Fruit fly (Drosophila melanogaster): ENCODE data around the gene CG42831.

CG42831 gene

DNA sequence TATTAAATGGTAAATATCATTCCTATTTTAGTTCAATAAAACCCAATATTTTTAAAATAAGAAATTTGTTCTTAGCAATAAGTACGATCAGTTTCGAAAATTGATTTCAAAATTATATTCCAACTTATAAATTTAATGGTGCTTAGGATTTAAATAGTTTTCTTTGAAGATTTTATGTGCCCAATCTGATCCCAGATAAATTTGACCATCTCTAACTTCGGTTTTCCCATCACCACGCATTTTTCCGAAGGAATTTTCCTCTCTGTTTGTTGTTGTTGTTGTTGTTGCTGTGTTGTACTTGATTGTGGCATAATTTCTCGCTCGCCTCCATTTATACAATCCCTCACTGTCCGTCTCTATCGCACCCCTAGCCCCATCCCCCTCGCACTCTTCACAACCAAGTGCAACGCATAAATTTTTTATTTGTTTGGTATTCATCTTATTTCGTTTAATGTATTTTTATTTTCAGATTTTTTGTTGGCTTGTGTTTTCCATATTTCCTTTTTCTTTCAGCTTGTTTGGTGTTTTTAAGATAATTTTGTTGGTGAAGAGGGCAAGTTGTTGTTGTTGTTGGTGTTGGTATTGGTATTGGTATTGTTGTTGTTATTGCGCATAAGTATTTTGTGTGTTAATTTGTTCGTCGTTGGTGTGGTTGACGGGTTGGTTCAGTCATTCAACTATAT is 35.1 kb downstream of the CG42831 start (continued):
- TF ChIP-seq CoRest (tag; optimal IDR thresholded peaks at IDR 0.05) (peak; percentile 26), CG14050 (GFP tag; IDR thresholded peaks at IDR 0.05) (no peak; the same call in 2 of the 3 replicates), Dll (GFP tag; IDR thresholded peaks at IDR 0.05; ENCODE audit: partially characterized antibody) (no peak), luna (GFP tag; optimal IDR thresholded peaks at IDR 0.05) (no peak), scrt (GFP tag; optimal IDR thresholded peaks at IDR 0.05) (no peak), CG8359 (GFP tag; optimal IDR thresholded peaks at IDR 0.05; ENCODE audit: borderline replicate concordance) (no peak), inv (GFP tag; IDR thresholded peaks at IDR 0.05; ENCODE audit: partially characterized antibody) (no peak), ab (GFP tag; optimal IDR thresholded peaks at IDR 0.05) (no peak), HLHmδ (GFP tag; optimal IDR thresholded peaks at IDR 0.05) (no peak), eve (GFP tag; optimal IDR thresholded peaks at IDR 0.05) (no peak), Hr39 (optimal IDR thresholded peaks at IDR 0.05) (no peak), cas (GFP tag; IDR thresholded peaks at IDR 0.05) (no peak), CG9727 (GFP tag; optimal IDR thresholded peaks at IDR 0.05) (peak; percentile 64), jumu (GFP tag; optimal IDR thresholded peaks at IDR 0.05) (no peak), CG17612 (GFP tag; IDR thresholded peaks at IDR 0.05) (no peak), cg (GFP tag; optimal IDR thresholded peaks at IDR 0.05) (peak; percentile 70), pan (optimal IDR thresholded peaks at IDR 0.05) (no peak), pan (GFP tag; optimal IDR thresholded peaks at IDR 0.05 in 1 of 2, IDR thresholded peaks at IDR 0.05 in 1 of 2) (no peak), CG2678 (tag; optimal IDR thresholded peaks at IDR 0.05) (peak; percentile 32), CG34224 (GFP tag; IDR thresholded peaks at IDR 0.05; ENCODE audit: partially characterized antibody) (no peak), nmo (GFP tag; optimal IDR thresholded peaks at IDR 0.05) (peak; percentile 17), nerfin-1 (tag; optimal IDR thresholded peaks at IDR 0.05) (peak; percentile 63), wek (GFP tag; optimal IDR thresholded peaks at IDR 0.05) (no peak), mirr (GFP tag; optimal IDR thresholded peaks at IDR 0.05) (no peak), CG43689 (GFP tag; IDR thresholded peaks at IDR 0.05) (no peak), nerfin-2 (GFP tag; IDR thresholded peaks at IDR 0.05; ENCODE audit: partially characterized antibody) (no peak), HmgZ (tag; optimal IDR thresholded peaks at IDR 0.05) (no peak), Chrac-16 (GFP tag; optimal IDR thresholded peaks at IDR 0.05) (no peak), CG10267 (tag; optimal IDR thresholded peaks at IDR 0.05) (peak; percentile 38), chif (GFP tag; optimal IDR thresholded peaks at IDR 0.05) (peak in 1 of 2 experiments; percentile 39), fd96Cb (tag; optimal IDR thresholded peaks at IDR 0.05) (no peak), CG6791 (GFP tag; IDR thresholded peaks at IDR 0.05; ENCODE audit: partially characterized antibody) (no peak), Lim3 (GFP tag; IDR thresholded peaks at IDR 0.05) (no peak), cwo (GFP tag; optimal IDR thresholded peaks at IDR 0.05) (no peak), NK7.1 (GFP tag; optimal IDR thresholded peaks at IDR 0.05) (no peak), CG17186 (GFP tag; optimal IDR thresholded peaks at IDR 0.05) (no peak), kni (GFP tag; optimal IDR thresholded peaks at IDR 0.05) (peak; percentile 78), slou (GFP tag; optimal IDR thresholded peaks at IDR 0.05) (no peak), CG9437 (GFP tag; optimal IDR thresholded peaks at IDR 0.05) (peak; percentile 0), Blimp-1 (GFP tag; optimal IDR thresholded peaks at IDR 0.05) (no peak), MBD-R2 (GFP tag; IDR thresholded peaks at IDR 0.05) (no peak), CG1024 (GFP tag; IDR thresholded peaks at IDR 0.05) (no peak), H15 (GFP tag; IDR thresholded peaks at IDR 0.05) (no peak), CG17328 (GFP tag; IDR thresholded peaks at IDR 0.05) (peak; percentile 55; the same call in 1 of the 2 replicates), ATbp (GFP tag; optimal IDR thresholded peaks at IDR 0.05) (no peak), crol (GFP tag; IDR thresholded peaks at IDR 0.05) (peak; percentile 61), pfk (GFP tag; optimal IDR thresholded peaks at IDR 0.05) (no peak), CG6854 (GFP tag; optimal IDR thresholded peaks at IDR 0.05) (no peak), bab2 (GFP tag; optimal IDR thresholded peaks at IDR 0.05) (no peak), CG10462 (GFP tag; optimal IDR thresholded peaks at IDR 0.05) (no peak)

Data from whole organism, embryonic.